Fruit fly (Drosophila melanogaster): ENCODE data around the gene AP-2sigma.

AP-2sigma gene

DNA sequence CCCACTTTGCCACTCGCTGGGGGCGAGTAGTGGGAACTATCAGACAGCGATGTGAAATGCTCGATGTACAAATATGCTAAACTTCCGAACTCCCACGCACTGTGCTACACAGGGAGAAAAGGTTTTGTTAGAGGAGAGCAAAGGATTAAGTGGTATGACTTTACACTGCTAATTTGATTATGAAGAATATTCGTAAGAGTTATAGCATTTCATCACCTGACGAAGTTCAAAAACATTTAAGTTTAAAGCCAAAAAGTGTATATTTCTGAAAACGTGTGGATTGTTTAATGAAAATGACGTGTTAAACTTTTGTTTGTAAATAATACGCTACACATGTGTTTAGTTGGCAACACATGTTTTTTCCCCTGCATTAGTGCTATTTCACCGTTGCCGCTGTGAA is 18.6 kb upstream of the AP-2sigma start (continued):
- TF ChIP-seq CG12071 (GFP tag; optimal IDR thresholded peaks at IDR 0.05) (peak; percentile 6), dpn (GFP tag; optimal IDR thresholded peaks at IDR 0.05) (peak; percentile 6 to 8), Meics (GFP tag; optimal IDR thresholded peaks at IDR 0.05) (peak; percentile 20), phol (tag; optimal IDR thresholded peaks at IDR 0.05) (peak; percentile 16), Sox102F (GFP tag; optimal IDR thresholded peaks at IDR 0.05) (peak; percentile 23), dmrt11E (tag; optimal IDR thresholded peaks at IDR 0.05) (no peak), Antp (GFP tag; optimal IDR thresholded peaks at IDR 0.05) (no peak), CG7372 (GFP tag; IDR thresholded peaks at IDR 0.05) (no peak), CoRest (tag; optimal IDR thresholded peaks at IDR 0.05) (peak; percentile 15), CG7556 (GFP tag; optimal IDR thresholded peaks at IDR 0.05) (peak; percentile 50), pnt (GFP tag; optimal IDR thresholded peaks at IDR 0.05) (peak; percentile 13)

DNA sequence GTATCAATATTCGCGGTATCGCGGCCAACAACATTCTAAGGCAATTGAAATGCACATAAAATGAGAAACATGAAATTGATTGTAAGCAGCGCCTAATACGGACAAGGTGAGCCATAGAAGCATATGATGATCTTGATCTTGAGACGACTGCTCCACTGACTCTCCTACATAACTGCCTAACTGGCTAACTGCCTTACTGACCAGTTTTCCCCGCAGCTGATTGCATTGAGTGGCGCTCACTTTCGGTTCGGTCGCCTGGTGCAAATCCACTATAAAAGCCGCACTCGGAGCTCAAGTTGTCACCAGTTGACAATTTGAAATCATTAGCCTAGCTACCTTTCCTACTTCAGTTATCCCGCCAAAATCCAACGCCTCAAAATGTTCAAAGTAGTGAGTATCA is 13.0 kb upstream of the AP-2sigma start, which contains the start of gene CG17298:
CG17298 (plus strand) TSS at position 301 of the 400 bp plus-strand sequence.
- TF ChIP-seq Sry-δ (GFP tag; optimal IDR thresholded peaks at IDR 0.05) = no peak
- TF ChIP-seq gro (GFP tag; optimal IDR thresholded peaks at IDR 0.05) = no peak
- TF ChIP-seq gfzf (GFP tag; optimal IDR thresholded peaks at IDR 0.05) = no peak
- TF ChIP-seq fd64A (GFP tag; optimal IDR thresholded peaks at IDR 0.05) = no peak
- no peak for TF ChIP-seq HmgD (GFP tag; optimal IDR thresholded peaks at IDR 0.05)
- no peak for TF ChIP-seq seq (GFP tag; IDR thresholded peaks at IDR 0.05)
- no peak for TF ChIP-seq CG15514 (GFP tag; optimal IDR thresholded peaks at IDR 0.05)
- no peak for TF ChIP-seq CG10267 (tag; optimal IDR thresholded peaks at IDR 0.05)

DNA sequence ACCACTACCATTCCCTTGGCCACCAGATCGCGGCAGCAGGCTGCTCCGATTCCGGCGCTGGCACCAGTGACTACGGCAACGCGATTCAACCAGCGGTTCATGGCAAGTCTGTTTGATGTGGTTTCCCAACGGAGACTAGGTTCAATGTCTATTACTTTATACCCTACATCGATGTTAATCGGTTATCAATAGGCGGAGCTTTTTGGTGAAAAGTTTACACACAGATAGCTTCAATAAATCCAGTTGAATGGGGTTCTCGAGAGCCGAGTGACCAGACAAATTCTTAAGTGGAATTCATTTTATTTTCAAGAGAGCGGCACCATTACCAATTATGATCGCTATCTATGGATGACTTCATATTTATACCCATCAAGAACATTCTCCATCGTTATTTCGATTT is 6.2 kb upstream of the AP-2sigma start, which contains the start of gene CG3301:
CG3301 (minus strand) TSS at position 139 of the 400 bp plus-strand sequence.
- TF ChIP-seq B-H2 (GFP tag; optimal IDR thresholded peaks at IDR 0.05) (peak; percentile 52), CG10543 (GFP tag; optimal IDR thresholded peaks at IDR 0.05) (no peak), CG34376 (GFP tag; optimal IDR thresholded peaks at IDR 0.05) (peak; percentile 67), gem (tag; optimal IDR thresholded peaks at IDR 0.05) (peak; percentile 73), CG7271 (tag; optimal IDR thresholded peaks at IDR 0.05) (no peak), exex (tag; optimal IDR thresholded peaks at IDR 0.05) (peak; percentile 100), pho (GFP tag; optimal IDR thresholded peaks at IDR 0.05) (no peak), CG13894 (tag; optimal IDR thresholded peaks at IDR 0.05) (peak; percentile 55), CG10274 (GFP tag; optimal IDR thresholded peaks at IDR 0.05) (peak; percentile 43), grn (GFP tag; optimal IDR thresholded peaks at IDR 0.05) (peak; percentile 92), mirr (GFP tag; optimal IDR thresholded peaks at IDR 0.05) (peak; percentile 65), vnd (GFP tag; IDR thresholded peaks at IDR 0.05; ENCODE audit: partially characterized antibody) (peak; percentile 56), Lim3 (GFP tag; IDR thresholded peaks at IDR 0.05) (no peak), lab (GFP tag; optimal IDR thresholded peaks at IDR 0.05) (peak; percentile 12), dan (GFP tag; IDR thresholded peaks at IDR 0.05) (no peak), chif (GFP tag; optimal IDR thresholded peaks at IDR 0.05) (no peak), gce (GFP tag; IDR thresholded peaks at IDR 0.05) (no peak), CG32532 (GFP tag; IDR thresholded peaks at IDR 0.05) (peak; percentile 15; the same call in 1 of the 2 replicates), Aef1 (GFP tag; IDR thresholded peaks at IDR 0.05) (no peak), caup (GFP tag; optimal IDR thresholded peaks at IDR 0.05; ENCODE audit: severe bottlenecking) (no peak)
